Worm (Caenorhabditis elegans) whole organism, late embryonic: ENCODE results near the gene C26B9.6.

Experiments used
- C38D4.7 ChIP-seq: fragments of 200-800 bp; sonication (Bioruptor generic); optimal IDR thresholded peaks from 2 replicates; lab custom pipeline; 2018; ENCODE audit warnings: mild to moderate bottlenecking, missing genetic modification characterization, moderate library complexity, missing compliant biosample characterization
- F13H6.1 ChIP-seq: sonication (generic microtip); optimal IDR thresholded peaks from 2 replicates; lab custom pipeline; 2016; ENCODE audit warnings: missing genetic modification characterization, missing compliant biosample characterization
- K09A11.1 ChIP-seq: sonication (generic microtip); optimal IDR thresholded peaks from 2 replicates; lab custom pipeline; 2017; ENCODE audit warnings: antibody characterized with exemption, mild to moderate bottlenecking, missing genetic modification characterization, missing compliant biosample characterization; ENCODE audit not compliant: insufficient read depth
- T23F11.4 ChIP-seq: fragments of 200-800 bp; sonication (Bioruptor generic); optimal IDR thresholded peaks from 2 replicates; lab custom pipeline; 2018; ENCODE audit warnings: mild to moderate bottlenecking, missing genetic modification characterization, missing compliant biosample characterization
- Y22D7AL.16 ChIP-seq: sonication (generic microtip); optimal IDR thresholded peaks from 2 replicates; lab custom pipeline; 2016; ENCODE audit warnings: missing genetic modification characterization, missing compliant biosample characterization
- ahr-1 ChIP-seq: sonication (generic microtip); optimal IDR thresholded peaks from 2 replicates; lab custom pipeline; 2016; ENCODE audit warnings: missing genetic modification characterization, missing compliant biosample characterization
- ama-1 ChIP-seq: fragments of 150-350 bp; optimal IDR thresholded peaks from 2 replicates; lab custom pipeline; 2014
- ceh-19 ChIP-seq: fragments of 200-800 bp; sonication (Bioruptor generic); optimal IDR thresholded peaks from 2 replicates; lab custom pipeline; 2018; ENCODE audit warnings: mild to moderate bottlenecking, missing genetic modification characterization, missing compliant biosample characterization
- ceh-2 ChIP-seq: sonication (generic microtip); optimal IDR thresholded peaks from 2 replicates; lab custom pipeline; 2016; ENCODE audit warnings: missing genotype, missing genetic modification characterization, missing compliant biosample characterization
- ceh-22 ChIP-seq: sonication (generic microtip); optimal IDR thresholded peaks from 2 replicates; lab custom pipeline; 2017; ENCODE audit warnings: missing biosample characterization, missing genetic modification characterization
- ceh-24 ChIP-seq: sonication (generic microtip); optimal IDR thresholded peaks from 2 replicates; lab custom pipeline; 2016; ENCODE audit warnings: mild to moderate bottlenecking, missing genetic modification characterization, missing compliant biosample characterization
- ceh-31 ChIP-seq: sonication (generic microtip); optimal IDR thresholded peaks from 2 replicates; lab custom pipeline; 2016; ENCODE audit warnings: missing genetic modification characterization, missing compliant biosample characterization
- ceh-34 ChIP-seq: sonication (generic microtip); optimal IDR thresholded peaks from 2 replicates; lab custom pipeline; 2016; ENCODE audit warnings: mild to moderate bottlenecking, missing genetic modification characterization, missing compliant biosample characterization
- ceh-45 ChIP-seq: fragments of 200-800 bp; sonication (Bioruptor generic); IDR thresholded peaks from 2 replicates; pipeline ENCODE4 v1.3.6; 2022; ENCODE audit warnings: missing genetic modification reagents, missing genetic modification characterization, missing compliant biosample characterization
- ceh-48 ChIP-seq: sonication (generic microtip); optimal IDR thresholded peaks from 2 replicates; lab custom pipeline; 2016; ENCODE audit warnings: missing genetic modification characterization, inconsistent platforms, missing compliant biosample characterization
- ceh-6 ChIP-seq: fragments of 200-800 bp; sonication (Bioruptor generic); optimal IDR thresholded peaks from 2 replicates; lab custom pipeline; 2018; ENCODE audit warnings: mild to moderate bottlenecking, missing genetic modification characterization, missing compliant biosample characterization
- ceh-9 ChIP-seq: sonication (generic microtip); optimal IDR thresholded peaks from 2 replicates; lab custom pipeline; 2016; ENCODE audit warnings: mild to moderate bottlenecking, missing genetic modification characterization, inconsistent platforms, missing compliant biosample characterization
- che-1 ChIP-seq: sonication (generic microtip); optimal IDR thresholded peaks from 2 replicates; lab custom pipeline; 2016; ENCODE audit warnings: mild to moderate bottlenecking, missing genetic modification characterization, missing compliant biosample characterization
- elt-4 ChIP-seq: sonication (generic microtip); optimal IDR thresholded peaks from 2 replicates; lab custom pipeline; 2016; ENCODE audit warnings: missing genetic modification characterization, missing compliant biosample characterization
- ets-4 ChIP-seq: sonication (generic microtip); optimal IDR thresholded peaks from 2 replicates; lab custom pipeline; 2016; ENCODE audit warnings: missing genetic modification characterization, missing compliant biosample characterization
- fax-1 ChIP-seq: sonication (generic microtip); optimal IDR thresholded peaks from 2 replicates; lab custom pipeline; 2016; ENCODE audit warnings: missing genotype, missing genetic modification characterization, missing compliant biosample characterization
- fkh-10 ChIP-seq: fragments of 150-350 bp; optimal IDR thresholded peaks from 2 replicates; lab custom pipeline; 2014; ENCODE audit warnings: missing biosample characterization, missing genetic modification reagents, missing genetic modification characterization
- hlh-13 ChIP-seq: fragments of 200-800 bp; sonication (Bioruptor generic); optimal IDR thresholded peaks from 2 replicates; lab custom pipeline; 2018; ENCODE audit warnings: mild to moderate bottlenecking, missing genetic modification characterization, missing compliant biosample characterization
- hlh-15 ChIP-seq: sonication (generic microtip); optimal IDR thresholded peaks from 2 replicates; lab custom pipeline; 2016; ENCODE audit warnings: missing genetic modification characterization, missing compliant biosample characterization
- hlh-8 ChIP-seq: sonication (generic microtip); optimal IDR thresholded peaks from 2 replicates; lab custom pipeline; 2016; ENCODE audit warnings: missing genotype, missing genetic modification characterization, missing compliant biosample characterization
- lim-6 ChIP-seq: sonication (generic microtip); optimal IDR thresholded peaks from 2 replicates; lab custom pipeline; 2016; ENCODE audit warnings: missing genetic modification characterization, missing compliant biosample characterization
- lin-11 ChIP-seq: fragments of 200-800 bp; sonication (Bioruptor generic); optimal IDR thresholded peaks from 2 replicates; lab custom pipeline; 2018; ENCODE audit warnings: mild to moderate bottlenecking, missing genetic modification characterization, missing compliant biosample characterization
- madf-2 ChIP-seq: sonication (generic microtip); optimal IDR thresholded peaks from 2 replicates; lab custom pipeline; 2017; ENCODE audit warnings: missing genetic modification characterization, missing compliant biosample characterization
- mec-3 ChIP-seq: sonication (generic microtip); optimal IDR thresholded peaks from 2 replicates; lab custom pipeline; 2016; ENCODE audit warnings: borderline replicate concordance, missing genetic modification characterization, missing compliant biosample characterization
- nfya-1 ChIP-seq: sonication (generic microtip); optimal IDR thresholded peaks from 2 replicates; lab custom pipeline; 2017; ENCODE audit warnings: missing genetic modification characterization, mild to moderate bottlenecking, missing compliant biosample characterization, antibody characterized with exemption, moderate library complexity
- nhr-11 ChIP-seq: fragments of 150-350 bp; optimal IDR thresholded peaks from 2 replicates; lab custom pipeline; 2014; ENCODE audit warnings: missing biosample characterization, missing genetic modification characterization
- odd-2 ChIP-seq: sonication (generic microtip); optimal IDR thresholded peaks from 2 replicates; lab custom pipeline; 2017; ENCODE audit warnings: antibody characterized with exemption, mild to moderate bottlenecking, missing genetic modification characterization, missing compliant biosample characterization
- pag-3 ChIP-seq: sonication (generic microtip); optimal IDR thresholded peaks from 2 replicates; lab custom pipeline; 2016; ENCODE audit warnings: missing compliant biosample characterization, missing genetic modification characterization, borderline replicate concordance
- pat-9 ChIP-seq: fragments of 200-800 bp; sonication (Bioruptor generic); optimal IDR thresholded peaks from 2 replicates; lab custom pipeline; 2018; ENCODE audit warnings: mild to moderate bottlenecking, missing genetic modification characterization, moderate library complexity, missing compliant biosample characterization
- pha-2 ChIP-seq: sonication (generic microtip); optimal IDR thresholded peaks from 2 replicates; lab custom pipeline; 2017; ENCODE audit warnings: mild to moderate bottlenecking, missing genetic modification characterization, missing compliant biosample characterization
- pros-1 ChIP-seq: fragments of 150-350 bp; optimal IDR thresholded peaks from 2 replicates; lab custom pipeline; 2014; ENCODE audit warnings: missing biosample characterization, missing genetic modification reagents, missing genetic modification characterization
- rnt-1 ChIP-seq: sonication (generic microtip); optimal IDR thresholded peaks from 2 replicates; lab custom pipeline; 2016; ENCODE audit warnings: missing genetic modification characterization, missing compliant biosample characterization
- sdc-2 ChIP-seq: sonication (generic microtip); optimal IDR thresholded peaks from 2 replicates; lab custom pipeline; 2016; ENCODE audit warnings: missing genotype, missing genetic modification characterization, missing compliant biosample characterization
- sox-2 ChIP-seq: fragments of 200-800 bp; sonication (Bioruptor generic); IDR thresholded peaks from 2 replicates; pipeline ENCODE4 v1.3.6; 2022; ENCODE audit warnings: missing genetic modification reagents, missing genetic modification characterization, missing compliant biosample characterization
- sox-4 ChIP-seq: sonication (generic microtip); optimal IDR thresholded peaks from 2 replicates; lab custom pipeline; 2017; ENCODE audit warnings: mild to moderate bottlenecking, missing genetic modification characterization, inconsistent platforms, missing compliant biosample characterization
- syd-9 ChIP-seq: sonication (generic microtip); optimal IDR thresholded peaks from 2 replicates; lab custom pipeline; 2016; ENCODE audit warnings: mild to moderate bottlenecking, missing genetic modification characterization, moderate library complexity, missing compliant biosample characterization
- tbx-2 ChIP-seq: sonication (generic microtip); optimal IDR thresholded peaks from 2 replicates; lab custom pipeline; 2016; ENCODE audit warnings: missing genetic modification characterization, missing compliant biosample characterization
- tbx-7 ChIP-seq: sonication (generic microtip); optimal IDR thresholded peaks from 2 replicates; lab custom pipeline; 2016; ENCODE audit warnings: missing genotype, missing genetic modification characterization, missing compliant biosample characterization
- unc-3 ChIP-seq, 2 experiments: fragments of 200-800 bp in 1 of 2; sonication (Bioruptor generic) in 1 of 2; sonication (generic microtip) in 1 of 2; conservative IDR thresholded peaks in 1 of 2; optimal IDR thresholded peaks in 1 of 2; 2 replicates each; pipeline versions ENCODE4 v1.3.6 to Lab custom; 2016 to 2022; ENCODE audit warnings: missing compliant biosample characterization in 2 of 2, missing genetic modification characterization in 2 of 2, missing genetic modification reagents in 1 of 2
- unc-42 ChIP-seq: sonication (generic microtip); optimal IDR thresholded peaks from 2 replicates; lab custom pipeline; 2016; ENCODE audit warnings: missing genotype, missing genetic modification characterization, missing compliant biosample characterization
- unc-55 ChIP-seq: sonication (generic microtip); optimal IDR thresholded peaks from 2 replicates; lab custom pipeline; 2017; ENCODE audit warnings: missing biosample characterization, missing genetic modification reagents, missing genetic modification characterization
- zip-5 ChIP-seq: sonication (generic microtip); optimal IDR thresholded peaks from 2 replicates; lab custom pipeline; 2016; ENCODE audit warnings: missing genetic modification characterization, missing compliant biosample characterization

C26B9.6 gene

ce11 chrX:5372638-5373037 lies 37.4 kb upstream of the C26B9.6 start, which contains the start of gene F35C8.8:
TSS of gene F35C8.8 (minus strand) at chrX:5372639.
- TF ChIP-seq pros-1 (tag; lab: Kevin White, UChicago): no peak
- TF ChIP-seq unc-55 (GFP tag; lab: Kevin White, UChicago): no peak
- TF ChIP-seq T23F11.4 (GFP tag; lab: Kevin White, UChicago): no peak
- no peak for TF ChIP-seq pat-9 (tag; lab: Kevin White, UChicago)
- TF ChIP-seq zip-5 (tag; lab: Kevin White, UChicago): no peak
- no peak for TF ChIP-seq ceh-2 (tag; lab: Kevin White, UChicago)
- TF ChIP-seq che-1 (tag; lab: Kevin White, UChicago): no peak
- TF ChIP-seq pag-3 (tag; lab: Kevin White, UChicago): no peak
- TF ChIP-seq ceh-6 (GFP tag; lab: Kevin White, UChicago): no peak
- TF ChIP-seq fax-1: no peak
- no peak for TF ChIP-seq sox-2 (GFP tag; lab: Robert Waterston, UW)
- no peak for TF ChIP-seq unc-3 (GFP tag; conservative IDR thresholded peaks at IDR 0.05; lab: Robert Waterston, UW)
- no peak for TF ChIP-seq unc-3 (tag; optimal IDR thresholded peaks at IDR 0.05; lab: Kevin White, UChicago)
- TF ChIP-seq rnt-1 (tag; lab: Kevin White, UChicago): no peak
- TF ChIP-seq ceh-34 (tag; lab: Kevin White, UChicago): no peak
- no peak for TF ChIP-seq hlh-15 (tag; lab: Kevin White, UChicago)
- no peak for TF ChIP-seq ets-4 (tag; lab: Kevin White, UChicago)
- TF ChIP-seq sdc-2 (tag; lab: Kevin White, UChicago): no peak
- TF ChIP-seq sox-4 (tag; lab: Kevin White, UChicago): no peak
- no peak for TF ChIP-seq ceh-45 (GFP tag; lab: Robert Waterston, UW)

DNA sequence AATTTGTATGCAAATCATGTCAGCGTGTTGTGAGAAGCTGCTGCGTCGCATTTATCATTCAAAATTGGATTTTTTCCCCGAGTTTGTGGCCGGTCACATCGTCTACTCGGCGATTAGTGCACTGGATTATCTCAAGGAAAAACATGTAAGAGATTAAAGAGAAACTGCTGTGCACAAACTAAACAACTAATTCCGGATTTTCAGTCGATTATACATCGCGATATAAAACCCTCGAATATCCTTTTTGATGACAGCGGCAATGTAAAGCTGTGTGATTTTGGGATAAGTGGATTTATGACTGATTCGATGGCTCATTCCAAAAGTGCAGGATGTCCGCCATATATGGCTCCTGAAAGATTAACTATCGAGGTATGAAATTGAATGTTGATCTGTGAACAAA lies 35.3 kb upstream of the C26B9.6 start:
- no peak for TF ChIP-seq ceh-22 (tag; lab: Kevin White, UChicago)
- no peak for TF ChIP-seq lim-6 (tag; lab: Kevin White, UChicago)

DNA sequence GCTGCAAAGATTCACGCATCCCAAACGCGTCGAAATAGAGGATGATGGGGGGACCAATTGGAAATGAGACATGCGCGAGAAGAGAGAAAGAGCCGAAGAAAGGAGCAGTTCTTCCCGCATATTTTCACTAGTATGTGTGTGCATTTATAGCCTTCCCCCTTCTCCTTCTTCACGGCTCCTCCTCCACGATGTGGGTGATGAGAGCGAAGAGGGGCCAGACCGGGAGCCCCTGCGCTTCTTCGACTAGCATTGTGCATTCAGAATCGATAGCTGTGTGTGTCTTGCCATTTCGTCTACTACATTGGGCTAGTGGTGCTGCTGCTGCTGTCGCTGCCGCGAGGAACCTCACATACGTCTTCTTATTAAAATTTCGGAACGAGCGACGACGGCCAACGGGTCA lies 33.0 kb upstream of the C26B9.6 start, which contains the start of gene jkk-1:
TSS of gene jkk-1 (plus strand) at position 249 of the 400 bp plus-strand sequence.
- no peak for TF ChIP-seq elt-4 (tag; lab: Kevin White, UChicago)
- TF ChIP-seq ceh-24 (tag; lab: Kevin White, UChicago): no peak
- peak; percentile 30 for TF ChIP-seq tbx-2 (tag; lab: Kevin White, UChicago)
- TF ChIP-seq lin-11 (tag; lab: Kevin White, UChicago): no peak
- TF ChIP-seq ceh-19 (GFP tag; lab: Kevin White, UChicago): peak; percentile 44
- TF ChIP-seq tbx-7 (tag; lab: Kevin White, UChicago): no peak
- no peak for TF ChIP-seq odd-2 (tag; lab: Kevin White, UChicago)
- TF ChIP-seq ets-4 (tag; lab: Kevin White, UChicago): no peak
- no peak for TF ChIP-seq mec-3 (tag; lab: Kevin White, UChicago)
- TF ChIP-seq C38D4.7 (GFP tag; lab: Kevin White, UChicago): no peak
- TF ChIP-seq ceh-34 (tag; lab: Kevin White, UChicago): peak; percentile 46
- no peak for TF ChIP-seq K09A11.1 (tag; lab: Kevin White, UChicago)
- no peak for TF ChIP-seq ahr-1 (tag; lab: Kevin White, UChicago)
- no peak for TF ChIP-seq T23F11.4 (GFP tag; lab: Kevin White, UChicago)
- no peak for TF ChIP-seq ceh-9 (tag; lab: Kevin White, UChicago)
- TF ChIP-seq ama-1 (lab: Kevin White, UChicago): no peak
- TF ChIP-seq ceh-2 (tag; lab: Kevin White, UChicago): no peak
- TF ChIP-seq fkh-10: no peak
- no peak for TF ChIP-seq syd-9 (tag; lab: Kevin White, UChicago)
- TF ChIP-seq pha-2 (tag; lab: Kevin White, UChicago): no peak
- no peak for TF ChIP-seq madf-2
- TF ChIP-seq nhr-11 (tag; lab: Kevin White, UChicago): no peak
- TF ChIP-seq Y22D7AL.16 (tag; lab: Kevin White, UChicago): no peak
- TF ChIP-seq sdc-2 (tag; lab: Kevin White, UChicago): peak; percentile 68
- peak; percentile 64 for TF ChIP-seq ceh-31 (tag; lab: Kevin White, UChicago)
- peak; percentile 35 for TF ChIP-seq ceh-6 (GFP tag; lab: Kevin White, UChicago)
- TF ChIP-seq hlh-13 (GFP tag; lab: Kevin White, UChicago): no peak
- TF ChIP-seq rnt-1 (tag; lab: Kevin White, UChicago): no peak
- TF ChIP-seq unc-42: peak; percentile 71
- peak; percentile 59 for TF ChIP-seq nfya-1 (tag; lab: Kevin White, UChicago)
- TF ChIP-seq sox-2 (GFP tag; lab: Robert Waterston, UW): no peak
- peak; percentile 82 for TF ChIP-seq ceh-48
- no peak for TF ChIP-seq unc-55 (GFP tag; lab: Kevin White, UChicago)
- no peak for TF ChIP-seq hlh-8
- TF ChIP-seq F13H6.1: no peak
- TF ChIP-seq lim-6 (tag; lab: Kevin White, UChicago): no peak
